Worm (Caenorhabditis elegans) whole organism, L3 larva: ENCODE data around the gene ins-9.

Experiments
- ZK546.5 ChIP-seq: sonication (generic microtip); optimal IDR thresholded peaks from 2 replicates; lab custom pipeline; 2017; ENCODE audit warnings: missing biosample characterization, missing genetic modification characterization
- aly-2 ChIP-seq: fragments of 150-350 bp; optimal IDR thresholded peaks from 2 replicates; lab custom pipeline; 2014; ENCODE audit warnings: missing biosample characterization, missing genetic modification characterization
- ama-1 ChIP-seq: fragments of 150-350 bp; optimal IDR thresholded peaks from 2 replicates; lab custom pipeline; 2018
- ceh-16 ChIP-seq: sonication (generic microtip); optimal IDR thresholded peaks from 2 replicates; lab custom pipeline; 2017; ENCODE audit warnings: missing biosample characterization, missing genetic modification characterization
- ceh-9 ChIP-seq: sonication (generic microtip); optimal IDR thresholded peaks from 2 replicates; lab custom pipeline; 2018; ENCODE audit warnings: missing biosample characterization, missing genetic modification characterization
- daf-12 ChIP-seq: fragments of 150-350 bp; optimal IDR thresholded peaks from 2 replicates; lab custom pipeline; 2014; ENCODE audit warnings: missing biosample characterization, missing genetic modification reagents, missing genetic modification characterization
- egl-27 ChIP-seq: sonication (generic microtip); optimal IDR thresholded peaks from 4 replicates; lab custom pipeline; 2017; ENCODE audit warnings: missing biosample characterization, missing genetic modification reagents, missing genetic modification characterization
- elt-1 ChIP-seq: fragments of 150-350 bp; optimal IDR thresholded peaks from 2 replicates; lab custom pipeline; 2014; ENCODE audit warnings: missing biosample characterization, missing genetic modification characterization
- elt-2 ChIP-seq: sonication (generic microtip); optimal IDR thresholded peaks from 2 replicates; lab custom pipeline; 2016; ENCODE audit warnings: missing genetic modification reagents, mild to moderate bottlenecking, missing genetic modification characterization, missing compliant biosample characterization
- eor-1 ChIP-seq, 2 experiments: fragments of 150-350 bp; optimal IDR thresholded peaks; 2 replicates each; lab custom pipeline; 2014 to 2018; ENCODE audit warnings: missing biosample characterization in 2 of 2, missing genetic modification characterization in 2 of 2
- fkh-2 ChIP-seq: fragments of 150-350 bp; optimal IDR thresholded peaks from 2 replicates; lab custom pipeline; 2014; ENCODE audit warnings: missing biosample characterization, missing genetic modification reagents, missing genetic modification characterization
- jun-1 ChIP-seq: fragments of 150-350 bp; optimal IDR thresholded peaks from 2 replicates; lab custom pipeline; 2014; ENCODE audit warnings: missing biosample characterization, missing genetic modification reagents, missing genetic modification characterization
- lin-15B ChIP-seq: fragments of 150-350 bp; optimal IDR thresholded peaks from 2 replicates; lab custom pipeline; 2014; ENCODE audit warnings: missing biosample characterization, missing genetic modification characterization
- lin-39 ChIP-seq: fragments of 150-350 bp; optimal IDR thresholded peaks from 2 replicates; lab custom pipeline; 2018; ENCODE audit warnings: missing biosample characterization, missing genetic modification reagents, missing genetic modification characterization
- lsy-12 ChIP-seq: sonication (generic microtip); optimal IDR thresholded peaks from 2 replicates; lab custom pipeline; 2016; ENCODE audit warnings: mild to moderate bottlenecking, missing genetic modification characterization, missing compliant biosample characterization
- nfya-1 ChIP-seq: sonication (generic microtip); optimal IDR thresholded peaks from 2 replicates; lab custom pipeline; 2017; ENCODE audit warnings: missing genetic modification characterization, mild to moderate bottlenecking, missing compliant biosample characterization, antibody characterized with exemption, moderate library complexity; ENCODE audit not compliant: insufficient read depth
- nhr-11 ChIP-seq: fragments of 150-350 bp; optimal IDR thresholded peaks from 2 replicates; lab custom pipeline; 2014; ENCODE audit warnings: missing biosample characterization, missing genetic modification characterization
- nhr-12 ChIP-seq: fragments of 150-350 bp; optimal IDR thresholded peaks from 2 replicates; lab custom pipeline; 2014; ENCODE audit warnings: missing biosample characterization, missing genetic modification characterization
- nhr-23 ChIP-seq: fragments of 150-350 bp; optimal IDR thresholded peaks from 2 replicates; lab custom pipeline; 2014; ENCODE audit warnings: missing biosample characterization, missing genetic modification reagents, missing genetic modification characterization
- nhr-25 ChIP-seq: sonication (generic microtip); optimal IDR thresholded peaks from 2 replicates; lab custom pipeline; 2017; ENCODE audit warnings: missing biosample characterization, missing genetic modification characterization
- nhr-28 ChIP-seq: fragments of 150-350 bp; optimal IDR thresholded peaks from 2 replicates; lab custom pipeline; 2014; ENCODE audit warnings: missing biosample characterization, missing genetic modification characterization
- nhr-43 ChIP-seq: sonication (generic microtip); optimal IDR thresholded peaks from 2 replicates; lab custom pipeline; 2016; ENCODE audit warnings: mild to moderate bottlenecking, missing genetic modification characterization, missing compliant biosample characterization; ENCODE audit not compliant: poor library complexity, severe bottlenecking
- nhr-76 ChIP-seq: fragments of 150-350 bp; sonication (generic microtip); optimal IDR thresholded peaks from 5 replicates; lab custom pipeline; 2014; ENCODE audit warnings: missing biosample characterization, missing genetic modification characterization
- nhr-77 ChIP-seq: fragments of 150-350 bp; optimal IDR thresholded peaks from 2 replicates; lab custom pipeline; 2014; ENCODE audit warnings: missing biosample characterization, missing genetic modification characterization
- pha-4 ChIP-seq: fragments of 150-350 bp; optimal IDR thresholded peaks from 2 replicates; lab custom pipeline; 2014; ENCODE audit warnings: missing biosample characterization, missing genetic modification reagents, missing genetic modification characterization
- pqm-1 ChIP-seq: fragments of 150-350 bp; optimal IDR thresholded peaks from 2 replicates; lab custom pipeline; 2017; ENCODE audit warnings: missing biosample characterization, missing genetic modification characterization, inconsistent platforms
- sea-2 ChIP-seq: fragments of 150-350 bp; sonication (generic microtip); optimal IDR thresholded peaks from 4 replicates; lab custom pipeline; 2014; ENCODE audit warnings: missing biosample characterization, missing genetic modification reagents, missing genetic modification characterization
- snpc-4 ChIP-seq: fragments of 150-350 bp; optimal IDR thresholded peaks from 2 replicates; lab custom pipeline; 2014; ENCODE audit warnings: missing biosample characterization, missing genetic modification characterization
- tbx-2 ChIP-seq: sonication (generic microtip); optimal IDR thresholded peaks from 2 replicates; lab custom pipeline; 2016; ENCODE audit warnings: mild to moderate bottlenecking, missing genetic modification characterization, missing compliant biosample characterization
- ztf-11 ChIP-seq: fragments of 150-350 bp; optimal IDR thresholded peaks from 2 replicates; lab custom pipeline; 2014; ENCODE audit warnings: missing biosample characterization, missing genetic modification characterization

The ins-9 gene

ce11 chrX:8835887-8836348 is 30.5 kb downstream of the ins-9 start, which contains the start of gene C28G1.2 (continued):
- TF ChIP-seq ztf-11 (no peak), nhr-12 (no peak), sea-2 (GFP tag; lab: Kevin White, UChicago) (peak; percentile 87), lsy-12 (tag; lab: Kevin White, UChicago) (peak; percentile 94), ceh-9 (no peak), nfya-1 (tag; lab: Kevin White, UChicago) (peak; percentile 80), snpc-4 (tag; lab: Kevin White, UChicago) (peak; percentile 68), elt-1 (tag; lab: Kevin White, UChicago) (peak; percentile 33), ceh-16 (peak; percentile 22), ZK546.5 (tag; lab: Kevin White, UChicago) (no peak), fkh-2 (tag; lab: Kevin White, UChicago) (no peak)

- TF ChIP-seq elt-2 (tag; lab: Kevin White, UChicago) (peak; percentile 61), daf-12 (tag; lab: Kevin White, UChicago) (no peak), pqm-1 (peak; percentile 14)
These were observed 31.1 kb downstream of the ins-9 start, which contains the start of gene sec-15 for ce11 chrX:8835405-8835804. Gene sec-15 (minus strand): TSS chrX:8835715.

ce11 chrX:8831162-8831561 is 35.3 kb downstream of the ins-9 start, which contains the start of gene C28G1.6:
Gene C28G1.6 (minus strand): TSS chrX:8831262.
- TF ChIP-seq elt-2 (tag; lab: Kevin White, UChicago) (peak; percentile 54), egl-27 (tag; lab: Kevin White, UChicago) (no peak), pha-4 (tag; lab: Kevin White, UChicago) (peak; percentile 22), lin-39 (tag; lab: Kevin White, UChicago) (no peak), nhr-28 (tag; lab: Kevin White, UChicago) (no peak), pqm-1 (no peak), lin-15B (tag; lab: Kevin White, UChicago) (no peak), eor-1 (tag; optimal IDR thresholded peaks at IDR 0.05; lab: Kevin White, UChicago) (no peak), ama-1 (lab: Kevin White, UChicago) (no peak), sea-2 (GFP tag; lab: Kevin White, UChicago) (no peak), fkh-2 (tag; lab: Kevin White, UChicago) (no peak), lsy-12 (tag; lab: Kevin White, UChicago) (no peak), nfya-1 (tag; lab: Kevin White, UChicago) (no peak), nhr-11 (no peak)

ce11 chrX:8828365-8828764 is 38.1 kb downstream of the ins-9 start, which contains the start of gene rcs-1:
Gene rcs-1 (minus strand): TSS chrX:8828540.
- peak; percentile 30 for TF ChIP-seq elt-2 (tag; lab: Kevin White, UChicago)
- TF ChIP-seq tbx-2 (tag; lab: Kevin White, UChicago) = no peak

- TF ChIP-seq ceh-16 (no peak), elt-2 (tag; lab: Kevin White, UChicago) (peak; percentile 95), pqm-1 (peak; percentile 88), nhr-76 (no peak), jun-1 (tag; lab: Kevin White, UChicago) (peak; percentile 78)
These were observed 42.0 kb downstream of the ins-9 start, which contains the start of gene ifd-1 for ce11 chrX:8824437-8824836. Gene ifd-1 (minus strand): TSS chrX:8824448.

ce11 chrX:8820643-8821042 is 45.8 kb downstream of the ins-9 start:
- TF ChIP-seq pha-4 (tag; lab: Kevin White, UChicago) (peak; percentile 31), elt-2 (tag; lab: Kevin White, UChicago) (peak; percentile 87), pqm-1 (peak; percentile 71), jun-1 (tag; lab: Kevin White, UChicago) (peak; percentile 42), nhr-23 (tag; lab: Kevin White, UChicago) (no peak), ama-1 (lab: Kevin White, UChicago) (no peak)
- TF ChIP-seq, all 47 proteins: peak for 4

- TF ChIP-seq nhr-77 (tag; lab: Kevin White, UChicago) = no peak
- TF ChIP-seq ama-1 (lab: Kevin White, UChicago) = no peak
- no peak for TF ChIP-seq fkh-2 (tag; lab: Kevin White, UChicago)
- peak; percentile 14 for TF ChIP-seq elt-2 (tag; lab: Kevin White, UChicago)
- TF ChIP-seq egl-27 (tag; lab: Kevin White, UChicago) = no peak
- TF ChIP-seq ceh-9 = no peak
- no peak for TF ChIP-seq aly-2 (tag; lab: Kevin White, UChicago)
- TF ChIP-seq nhr-43 = peak; percentile 52
- no peak for TF ChIP-seq ztf-11
- TF ChIP-seq nhr-28 (tag; lab: Kevin White, UChicago) = no peak
- TF ChIP-seq nhr-25 (tag; lab: Kevin White, UChicago) = peak; percentile 22
- TF ChIP-seq pqm-1 = no peak
- no peak for TF ChIP-seq lsy-12 (tag; lab: Kevin White, UChicago)
These were observed 46.5 kb downstream of the ins-9 start for ce11 chrX:8819815-8820415.
